Fruit fly (Drosophila melanogaster): Measurements from ENCODE around the gene CG7394.

- TF ChIP-seq CG13204 (GFP tag; optimal IDR thresholded peaks at IDR 0.05) (no peak), EcR (GFP tag; optimal IDR thresholded peaks at IDR 0.05) (no peak)
These were observed 19.1 kb downstream of the CG7394 start, which contains the start of gene CG43391 for dm6 chr3L:11580919-11581318.
